Worm (Caenorhabditis elegans) whole organism, young adult: ENCODE measurements around the gene C33H5.2.

Source experiments
- F22D6.2 ChIP-seq: sonication (generic microtip); optimal IDR thresholded peaks from 2 replicates; lab custom pipeline; 2016; ENCODE audit warnings: mild to moderate bottlenecking, missing genetic modification characterization, missing compliant biosample characterization
- F23B12.7 ChIP-seq: sonication (generic microtip); optimal IDR thresholded peaks from 2 replicates; lab custom pipeline; 2017; ENCODE audit warnings: missing genetic modification characterization, mild to moderate bottlenecking, missing compliant biosample characterization, antibody characterized with exemption, moderate library complexity; ENCODE audit not compliant: insufficient read depth
- F39B2.1 ChIP-seq: fragments of 200-800 bp; sonication (Bioruptor generic); IDR thresholded peaks from 2 replicates; pipeline ENCODE4 v1.3.6; 2022; ENCODE audit warnings: missing genetic modification reagents, missing genetic modification characterization, missing compliant biosample characterization
- Y95B8A.8 ChIP-seq: fragments of 200-800 bp; sonication (Bioruptor generic); IDR thresholded peaks from 2 replicates; pipeline ENCODE4 v1.3.6; 2022; ENCODE audit warnings: missing genetic modification reagents, missing genetic modification characterization, missing compliant biosample characterization
- lin-35 ChIP-seq, 3 experiments: fragments of 150-350 bp in 2 of 3; sonication (generic microtip) in 1 of 3; optimal IDR thresholded peaks; 2 replicates each; lab custom pipeline; 2014 to 2018; ENCODE audit warnings: missing biosample characterization in 3 of 3, missing genetic modification characterization in 3 of 3, missing genetic modification reagents in 3 of 3
- lir-1 ChIP-seq: fragments of 200-800 bp; sonication (Bioruptor generic); conservative IDR thresholded peaks from 2 replicates; pipeline ENCODE4 v1.3.6; 2022; ENCODE audit warnings: missing genetic modification reagents, missing genetic modification characterization, missing compliant biosample characterization
- nfya-1 ChIP-seq: sonication (generic microtip); optimal IDR thresholded peaks from 2 replicates; lab custom pipeline; 2017; ENCODE audit warnings: antibody characterized with exemption, missing compliant biosample characterization, missing genetic modification characterization, borderline replicate concordance; ENCODE audit not compliant: insufficient read depth
- nfya-2 ChIP-seq: fragments of 200-800 bp; sonication (Bioruptor generic); IDR thresholded peaks from 2 replicates; pipeline ENCODE4 v1.3.6; 2022; ENCODE audit warnings: missing genetic modification reagents, missing genetic modification characterization, missing compliant biosample characterization
- nhr-90 ChIP-seq: sonication (generic microtip); optimal IDR thresholded peaks from 2 replicates; lab custom pipeline; 2016; ENCODE audit warnings: missing genotype, mild to moderate bottlenecking, missing genetic modification characterization, missing compliant biosample characterization
- rec-8 ChIP-seq, 2 experiments: sonication (generic microtip); optimal IDR thresholded peaks; 2 replicates each; lab custom pipeline; 2016; ENCODE audit warnings: mild to moderate bottlenecking in 2 of 2, missing genetic modification characterization in 2 of 2, missing genetic modification reagents in 2 of 2, missing genotype in 2 of 2, missing biosample characterization in 1 of 2, missing compliant biosample characterization in 1 of 2, moderate library complexity in 1 of 2
- snpc-1.1 ChIP-seq: sonication (generic microtip); optimal IDR thresholded peaks from 2 replicates; lab custom pipeline; 2017; ENCODE audit warnings: missing genetic modification characterization, mild to moderate bottlenecking, missing compliant biosample characterization, antibody characterized with exemption, moderate library complexity, missing genotype, missing genetic modification reagents; ENCODE audit not compliant: insufficient read depth
- xnd-1 ChIP-seq: sonication (generic microtip); optimal IDR thresholded peaks from 2 replicates; lab custom pipeline; 2016; ENCODE audit warnings: missing genotype, missing genetic modification reagents, missing genetic modification characterization, missing compliant biosample characterization
- zfh-2 ChIP-seq: fragments of 200-800 bp; sonication (Bioruptor generic); conservative IDR thresholded peaks from 2 replicates; pipeline ENCODE4 v1.3.6; 2022; ENCODE audit warnings: missing genetic modification reagents, missing genetic modification characterization, missing compliant biosample characterization
- ztf-26 ChIP-seq: sonication (generic microtip); optimal IDR thresholded peaks from 2 replicates; lab custom pipeline; 2017; ENCODE audit warnings: missing genetic modification characterization, missing compliant biosample characterization

DNA sequence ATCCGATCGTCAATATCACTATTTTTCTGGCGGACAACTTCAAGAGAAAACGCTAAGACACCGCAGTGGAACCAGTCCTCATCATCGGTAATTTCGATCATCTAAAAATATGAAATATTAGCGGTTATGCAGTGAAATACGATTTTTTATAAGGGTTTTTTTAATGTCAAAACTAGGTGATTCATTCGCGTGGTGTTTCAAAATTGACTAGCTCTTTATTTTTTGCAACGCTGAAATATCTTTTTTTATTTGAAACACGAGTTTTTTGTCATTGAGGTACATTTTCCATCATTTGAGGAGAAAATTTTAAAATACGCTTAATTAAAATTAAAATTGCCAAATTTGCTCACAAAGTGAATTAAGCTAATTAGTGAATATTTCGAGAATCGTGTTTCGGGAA lies 45.3 kb upstream of the C33H5.2 start, which contains the start of gene dsb-3:
- TF ChIP-seq F39B2.1 (GFP tag; lab: Robert Waterston, UW) (no peak), ztf-26 (no peak), lin-35 (GFP tag; optimal IDR thresholded peaks at IDR 0.05; lab: Kevin White, UChicago) (no peak), snpc-1.1 (no peak), F23B12.7 (tag; lab: Kevin White, UChicago) (no peak), rec-8 (tag; optimal IDR thresholded peaks at IDR 0.05; lab: Kevin White, UChicago) (no peak), nfya-1 (tag; lab: Kevin White, UChicago) (no peak), Y95B8A.8 (GFP tag; lab: Robert Waterston, UW) (no peak), nfya-2 (GFP tag; lab: Robert Waterston, UW) (no peak), xnd-1 (tag; lab: Kevin White, UChicago) (no peak), nhr-90 (no peak), F22D6.2 (no peak), lir-1 (no peak), zfh-2 (GFP tag; lab: Robert Waterston, UW) (no peak)
